Worm (Caenorhabditis elegans): ENCODE measurements around the gene sru-23.
"Not testable (repeated sequence)": the region's sequence is repeated elsewhere in the genome, so short reads cannot be mapped to it uniquely, and the experiment has no call there.

sru-23 gene

ce11 chrV:15991850-15992249, 19.5 kb upstream of the sru-23 start, which contains the start of gene C06C6.7:
Gene C06C6.7, plus strand, starts transcription at chrV:15992150.
- TF ChIP-seq ztf-1 (GFP tag; conservative IDR thresholded peaks at IDR 0.05); gmeb-1 (tag; optimal IDR thresholded peaks at IDR 0.05); ama-1 (optimal IDR thresholded peaks at IDR 0.05): not testable (repeated sequence)

- no peak for TF ChIP-seq blmp-1 (tag; optimal IDR thresholded peaks at IDR 0.05; ENCODE audit: insufficient read depth)
- no peak for TF ChIP-seq elt-3 (tag; optimal IDR thresholded peaks at IDR 0.05)
- TF ChIP-seq unc-55 (GFP tag; optimal IDR thresholded peaks at IDR 0.05): no peak
- no peak for TF ChIP-seq lin-39 (tag; optimal IDR thresholded peaks at IDR 0.05)
- no peak for TF ChIP-seq mbf-1 (tag; optimal IDR thresholded peaks at IDR 0.05)
- TF ChIP-seq sem-4 (tag; optimal IDR thresholded peaks at IDR 0.05): no peak
- TF ChIP-seq nhr-23 (tag; optimal IDR thresholded peaks at IDR 0.05): no peak
- TF ChIP-seq C34F6.9 (tag; optimal IDR thresholded peaks at IDR 0.05): no peak
- no peak for TF ChIP-seq F13H6.1 (tag; optimal IDR thresholded peaks at IDR 0.05)
- no peak for TF ChIP-seq Y55F3AM.14 (GFP tag; optimal IDR thresholded peaks at IDR 0.05)
- TF ChIP-seq crh-2 (tag; optimal IDR thresholded peaks at IDR 0.05): no peak
Measured at ce11 chrV:15988074-15988473, 15.7 kb upstream of the sru-23 start, which contains the start of gene F36G9.15. Gene F36G9.15, minus strand, starts transcription at chrV:15988174.

- no peak for TF ChIP-seq ceh-82 (tag; optimal IDR thresholded peaks at IDR 0.05)
- TF ChIP-seq fos-1 (tag; optimal IDR thresholded peaks at IDR 0.05): peak; percentile 36
- TF ChIP-seq snpc-4 (tag; optimal IDR thresholded peaks at IDR 0.05): peak; percentile 56
Measured at ce11 chrV:15982733-15983344, 10.5 kb upstream of the sru-23 start, which contains the start of the genes fbxa-99 and F36G9.13. Gene fbxa-99, minus strand, starts transcription at chrV:15982854. Gene F36G9.13, plus strand, starts transcription at chrV:15983294.

- TF ChIP-seq Y55F3AM.14 (GFP tag; optimal IDR thresholded peaks at IDR 0.05): no peak
- peak; percentile 76 for TF ChIP-seq fos-1 (tag; optimal IDR thresholded peaks at IDR 0.05)
Measured at ce11 chrV:15978232-15978764, 5.9 kb upstream of the sru-23 start, which contains the start of gene oac-20. Gene oac-20, plus strand, starts transcription at chrV:15978714.

- no peak for TF ChIP-seq mdl-1 (tag; optimal IDR thresholded peaks at IDR 0.05)
- TF ChIP-seq nhr-10 (tag; optimal IDR thresholded peaks at IDR 0.05): no peak
- TF ChIP-seq nhr-129 (tag; optimal IDR thresholded peaks at IDR 0.05): no peak
- TF ChIP-seq ztf-4 (tag; optimal IDR thresholded peaks at IDR 0.05): no peak
- no peak for TF ChIP-seq sma-3 (GFP tag; optimal IDR thresholded peaks at IDR 0.05)
- no peak for TF ChIP-seq nhr-11 (tag; optimal IDR thresholded peaks at IDR 0.05)
- no peak for TF ChIP-seq aly-2 (tag; optimal IDR thresholded peaks at IDR 0.05)
- no peak for TF ChIP-seq nhr-237 (tag; optimal IDR thresholded peaks at IDR 0.05)
- TF ChIP-seq alr-1 (tag; optimal IDR thresholded peaks at IDR 0.05): no peak
- no peak for TF ChIP-seq C34F6.9 (tag; optimal IDR thresholded peaks at IDR 0.05)
- TF ChIP-seq ztf-11 (tag; optimal IDR thresholded peaks at IDR 0.05): no peak
- TF ChIP-seq nhr-25 (tag; optimal IDR thresholded peaks at IDR 0.05): no peak
- TF ChIP-seq mbf-1 (tag; optimal IDR thresholded peaks at IDR 0.05): no peak
- no peak for TF ChIP-seq ZK546.5 (tag; optimal IDR thresholded peaks at IDR 0.05)
- no peak for TF ChIP-seq nhr-6 (tag; optimal IDR thresholded peaks at IDR 0.05)
- TF ChIP-seq gmeb-1 (tag; optimal IDR thresholded peaks at IDR 0.05): no peak
- no peak for TF ChIP-seq blmp-1 (tag; optimal IDR thresholded peaks at IDR 0.05; ENCODE audit: insufficient read depth)
Measured at ce11 chrV:15975845-15976244, 3.5 kb upstream of the sru-23 start, which contains the start of gene clec-232. Gene clec-232, plus strand, starts transcription at chrV:15976145.

ce11 chrV:15974836-15975235, 2.5 kb upstream of the sru-23 start, which contains the start of gene sru-22:
Gene sru-22, minus strand, starts transcription at chrV:15974936.
- no peak for TF ChIP-seq egl-27 (tag; optimal IDR thresholded peaks at IDR 0.05)
- no peak for TF ChIP-seq gmeb-1 (tag; optimal IDR thresholded peaks at IDR 0.05)
- TF ChIP-seq nhr-21 (tag; optimal IDR thresholded peaks at IDR 0.05): no peak
- TF ChIP-seq mdl-1 (tag; optimal IDR thresholded peaks at IDR 0.05): no peak
- TF ChIP-seq ceh-82 (tag; optimal IDR thresholded peaks at IDR 0.05): no peak
- no peak for TF ChIP-seq Y55F3AM.14 (GFP tag; optimal IDR thresholded peaks at IDR 0.05)
- TF ChIP-seq mbf-1 (tag; optimal IDR thresholded peaks at IDR 0.05): no peak
- no peak for TF ChIP-seq nhr-10 (tag; optimal IDR thresholded peaks at IDR 0.05)
- TF ChIP-seq unc-62 (GFP tag; optimal IDR thresholded peaks at IDR 0.05): no peak
- no peak for TF ChIP-seq nhr-6 (tag; optimal IDR thresholded peaks at IDR 0.05)

All from whole organism, L2 larva.